In the genomic region with DNA sequence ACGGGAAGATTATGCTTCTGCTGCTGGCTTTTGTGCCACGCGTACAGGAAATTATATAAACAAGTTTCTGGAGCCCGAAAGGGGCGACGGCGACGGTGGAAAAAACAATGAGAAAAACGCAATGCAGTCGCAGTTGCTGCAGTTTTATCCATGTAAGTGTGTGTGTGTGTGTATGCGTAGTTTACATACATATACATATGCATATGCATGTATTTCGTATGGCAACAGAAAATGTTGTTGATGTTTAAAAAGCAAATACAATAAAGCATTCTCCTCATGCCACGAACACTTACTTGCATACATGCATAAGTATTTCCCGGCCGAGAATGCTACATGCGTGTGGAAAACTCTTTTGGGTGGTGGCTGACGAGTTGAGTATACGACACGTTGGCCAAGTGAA, we compare ENCODE assay signal across 1 fruit fly cellular context.
TF ChIP-seq lines count a peak whose summit lies in the region.

No protein-coding gene starts in this region.

TF ChIP-seq in whole organism, embryonic, 481 proteins besides CTCF, POLR2A, EP300 and RAD21 (continued from another document and continues in another):
- TF ChIP-seq gcm2 (GFP tag; optimal IDR thresholded peaks at IDR 0.05; lab: Kevin White, UChicago) (no peak), da (GFP tag; optimal IDR thresholded peaks at IDR 0.05; lab: Kevin White, UChicago) (no peak), CG3065 (GFP tag; optimal IDR thresholded peaks at IDR 0.05; lab: Kevin White, UChicago) (no peak), CG10366 (GFP tag; IDR thresholded peaks at IDR 0.05; lab: Robert Waterston, UW) (no peak), CG2116 (GFP tag; optimal IDR thresholded peaks at IDR 0.05; lab: Kevin White, UChicago) (peak; percentile 9), CG31224 (GFP tag; IDR thresholded peaks at IDR 0.05; lab: Robert Waterston, UW) (no peak), dysf (GFP tag; IDR thresholded peaks at IDR 0.05; lab: Robert Waterston, UW) (no peak), CG17359 (tag; optimal IDR thresholded peaks at IDR 0.05; lab: Kevin White, UChicago) (peak; percentile 67), slou (GFP tag; optimal IDR thresholded peaks at IDR 0.05; lab: Kevin White, UChicago) (no peak), shn (GFP tag; optimal IDR thresholded peaks at IDR 0.05; lab: Kevin White, UChicago) (no peak), CG15479 (GFP tag; optimal IDR thresholded peaks at IDR 0.05; lab: Kevin White, UChicago) (no peak), CG9932 (GFP tag; IDR thresholded peaks at IDR 0.05; lab: Robert Waterston, UW) (no peak), vvl (GFP tag; IDR thresholded peaks at IDR 0.05; lab: Robert Waterston, UW) (peak; percentile 63; the same call in 1 of the 2 replicates), CG12744 (GFP tag; optimal IDR thresholded peaks at IDR 0.05; lab: Kevin White, UChicago) (no peak), insv (GFP tag; optimal IDR thresholded peaks at IDR 0.05; lab: Kevin White, UChicago) (no peak), Tbp (GFP tag; optimal IDR thresholded peaks at IDR 0.05; lab: Kevin White, UChicago) (no peak), grn (GFP tag; optimal IDR thresholded peaks at IDR 0.05; lab: Kevin White, UChicago) (peak; percentile 5), CG3838 (GFP tag; optimal IDR thresholded peaks at IDR 0.05; lab: Kevin White, UChicago) (no peak), B-H2 (GFP tag; optimal IDR thresholded peaks at IDR 0.05; lab: Kevin White, UChicago) (no peak), CG9817 (tag; optimal IDR thresholded peaks at IDR 0.05; lab: Kevin White, UChicago) (no peak), maf-S (GFP tag; optimal IDR thresholded peaks at IDR 0.05; lab: Kevin White, UChicago) (no peak), CG3163 (GFP tag; optimal IDR thresholded peaks at IDR 0.05; lab: Kevin White, UChicago) (peak; percentile 21), Hr3 (GFP tag; optimal IDR thresholded peaks at IDR 0.05; lab: Kevin White, UChicago) (no peak), CG3281 (GFP tag; optimal IDR thresholded peaks at IDR 0.05; lab: Kevin White, UChicago) (no peak), dpn (GFP tag; optimal IDR thresholded peaks at IDR 0.05; lab: Kevin White, UChicago) (no peak), Hr39 (optimal IDR thresholded peaks at IDR 0.05; lab: Kevin White, UChicago) (no peak), Meics (GFP tag; optimal IDR thresholded peaks at IDR 0.05; lab: Kevin White, UChicago) (no peak), danr (GFP tag; IDR thresholded peaks at IDR 0.05; lab: Robert Waterston, UW) (no peak), C15 (GFP tag; IDR thresholded peaks at IDR 0.05; lab: Robert Waterston, UW) (no peak), CG5245 (GFP tag; optimal IDR thresholded peaks at IDR 0.05; lab: Kevin White, UChicago) (no peak), dm (GFP tag; optimal IDR thresholded peaks at IDR 0.05; lab: Kevin White, UChicago) (no peak), CG34224 (GFP tag; IDR thresholded peaks at IDR 0.05; lab: Robert Waterston, UW; ENCODE audit: partially characterized antibody) (no peak), Scr (GFP tag; IDR thresholded peaks at IDR 0.05; lab: Robert Waterston, UW; ENCODE audit: partially characterized antibody) (no peak), CG15011 (GFP tag; optimal IDR thresholded peaks at IDR 0.05; lab: Kevin White, UChicago) (peak; percentile 15), odd (GFP tag; optimal IDR thresholded peaks at IDR 0.05; lab: Kevin White, UChicago) (no peak), abd-A (tag; optimal IDR thresholded peaks at IDR 0.05; lab: Kevin White, UChicago) (no peak), unc-4 (GFP tag; IDR thresholded peaks at IDR 0.05; lab: Robert Waterston, UW; ENCODE audit: partially characterized antibody) (no peak), bcd (GFP tag; optimal IDR thresholded peaks at IDR 0.05; lab: Kevin White, UChicago) (peak; percentile 2), CG1529 (GFP tag; optimal IDR thresholded peaks at IDR 0.05; lab: Kevin White, UChicago) (peak; percentile 79), CG18476 (GFP tag; optimal IDR thresholded peaks at IDR 0.05; lab: Kevin White, UChicago) (no peak), Ets97D (GFP tag; optimal IDR thresholded peaks at IDR 0.05; lab: Kevin White, UChicago) (no peak), CG10209 (GFP tag; optimal IDR thresholded peaks at IDR 0.05; lab: Kevin White, UChicago) (peak; percentile 43), CG8290 (GFP tag; optimal IDR thresholded peaks at IDR 0.05; lab: Kevin White, UChicago) (no peak), CG8290 (tag; optimal IDR thresholded peaks at IDR 0.05; lab: Kevin White, UChicago) (peak; percentile 32 to 81), HLH4C (GFP tag; IDR thresholded peaks at IDR 0.05; lab: Robert Waterston, UW; ENCODE audit: partially characterized antibody) (no peak), bigmax (GFP tag; optimal IDR thresholded peaks at IDR 0.05; lab: Kevin White, UChicago) (no peak), BtbVII (GFP tag; optimal IDR thresholded peaks at IDR 0.05; lab: Kevin White, UChicago) (no peak), tgo (GFP tag; IDR thresholded peaks at IDR 0.05; lab: Robert Waterston, UW) (no peak), E2f2 (GFP tag; IDR thresholded peaks at IDR 0.05; lab: Robert Waterston, UW) (no peak), dan (GFP tag; IDR thresholded peaks at IDR 0.05; lab: Robert Waterston, UW) (no peak), sima (GFP tag; optimal IDR thresholded peaks at IDR 0.05; lab: Kevin White, UChicago) (no peak), Hey (tag; optimal IDR thresholded peaks at IDR 0.05; lab: Kevin White, UChicago) (no peak), CG8388 (GFP tag; optimal IDR thresholded peaks at IDR 0.05; lab: Kevin White, UChicago) (peak; percentile 25), dati (GFP tag; IDR thresholded peaks at IDR 0.05; lab: Robert Waterston, UW) (no peak), Stat92E (GFP tag; optimal IDR thresholded peaks at IDR 0.05; lab: Kevin White, UChicago) (no peak), tap (tag; optimal IDR thresholded peaks at IDR 0.05; lab: Kevin White, UChicago) (peak; percentile 25), Blimp-1 (GFP tag; optimal IDR thresholded peaks at IDR 0.05; lab: Kevin White, UChicago) (peak; percentile 74), CG1647 (GFP tag; optimal IDR thresholded peaks at IDR 0.05; lab: Kevin White, UChicago) (no peak), Dp (GFP tag; optimal IDR thresholded peaks at IDR 0.05; lab: Kevin White, UChicago) (no peak), onecut (GFP tag; IDR thresholded peaks at IDR 0.05; lab: Robert Waterston, UW) (peak; percentile 44), ara (GFP tag; IDR thresholded peaks at IDR 0.05; lab: Robert Waterston, UW) (peak; percentile 67), CG10565 (GFP tag; optimal IDR thresholded peaks at IDR 0.05; lab: Kevin White, UChicago) (no peak), CG12769 (tag; optimal IDR thresholded peaks at IDR 0.05; lab: Kevin White, UChicago) (no peak), CG2678 (tag; optimal IDR thresholded peaks at IDR 0.05; lab: Kevin White, UChicago) (peak; percentile 62), CG7928 (GFP tag; optimal IDR thresholded peaks at IDR 0.05; lab: Kevin White, UChicago) (no peak), nerfin-1 (tag; optimal IDR thresholded peaks at IDR 0.05; lab: Kevin White, UChicago) (peak; percentile 55), grau (tag; optimal IDR thresholded peaks at IDR 0.05; lab: Kevin White, UChicago) (no peak), Atf3 (GFP tag; optimal IDR thresholded peaks at IDR 0.05; lab: Kevin White, UChicago) (peak; percentile 12), Hmx (GFP tag; optimal IDR thresholded peaks at IDR 0.05; lab: Kevin White, UChicago) (no peak), hb (GFP tag; IDR thresholded peaks at IDR 0.05; lab: Robert Waterston, UW; ENCODE audit: partially characterized antibody) (no peak), CG10274 (GFP tag; optimal IDR thresholded peaks at IDR 0.05; lab: Kevin White, UChicago) (no peak), tup (GFP tag; optimal IDR thresholded peaks at IDR 0.05; lab: Kevin White, UChicago) (no peak), aop (GFP tag; IDR thresholded peaks at IDR 0.05; lab: Robert Waterston, UW) (no peak), CG6272 (GFP tag; IDR thresholded peaks at IDR 0.05; lab: Robert Waterston, UW) (no peak), salm (tag; optimal IDR thresholded peaks at IDR 0.05; lab: Kevin White, UChicago) (peak; percentile 46), kay (GFP tag; optimal IDR thresholded peaks at IDR 0.05; lab: Kevin White, UChicago) (no peak), CG10147 (GFP tag; optimal IDR thresholded peaks at IDR 0.05; lab: Kevin White, UChicago) (no peak), gsb-n (tag; optimal IDR thresholded peaks at IDR 0.05; lab: Kevin White, UChicago) (peak; percentile 65), Hand (GFP tag; optimal IDR thresholded peaks at IDR 0.05; lab: Kevin White, UChicago) (no peak), Side (GFP tag; optimal IDR thresholded peaks at IDR 0.05; lab: Kevin White, UChicago) (peak; percentile 25), hbn (GFP tag; IDR thresholded peaks at IDR 0.05; lab: Robert Waterston, UW; ENCODE audit: partially characterized antibody) (no peak), stc (GFP tag; IDR thresholded peaks at IDR 0.05; lab: Robert Waterston, UW) (no peak), CG6689 (GFP tag; IDR thresholded peaks at IDR 0.05; lab: Robert Waterston, UW) (no peak), Hr51 (GFP tag; optimal IDR thresholded peaks at IDR 0.05; lab: Kevin White, UChicago) (no peak), BEAF-32 (GFP tag; optimal IDR thresholded peaks at IDR 0.05; lab: Kevin White, UChicago) (no peak), CHES-1-like (GFP tag; optimal IDR thresholded peaks at IDR 0.05; lab: Kevin White, UChicago) (peak; percentile 18), CG9797 (GFP tag; optimal IDR thresholded peaks at IDR 0.05; lab: Kevin White, UChicago) (no peak), CG14050 (GFP tag; IDR thresholded peaks at IDR 0.05; lab: Robert Waterston, UW) (no peak), HLH3B (GFP tag; IDR thresholded peaks at IDR 0.05; lab: Robert Waterston, UW) (peak; percentile 14; the same call in 1 of the 2 replicates), ssp (GFP tag; IDR thresholded peaks at IDR 0.05; lab: Robert Waterston, UW) (no peak), CG2712 (tag; optimal IDR thresholded peaks at IDR 0.05; lab: Kevin White, UChicago) (peak; percentile 46), CG4854 (GFP tag; optimal IDR thresholded peaks at IDR 0.05; lab: Kevin White, UChicago) (no peak), CG17612 (GFP tag; IDR thresholded peaks at IDR 0.05; lab: Robert Waterston, UW) (no peak), run (tag; optimal IDR thresholded peaks at IDR 0.05; lab: Kevin White, UChicago) (no peak), CG16815 (GFP tag; optimal IDR thresholded peaks at IDR 0.05; lab: Kevin White, UChicago) (no peak), CG11093 (GFP tag; IDR thresholded peaks at IDR 0.05; lab: Robert Waterston, UW) (no peak), MBD-R2 (GFP tag; IDR thresholded peaks at IDR 0.05; lab: Robert Waterston, UW) (no peak), Mrtf (GFP tag; IDR thresholded peaks at IDR 0.05; lab: Robert Waterston, UW) (no peak), H15 (GFP tag; IDR thresholded peaks at IDR 0.05; lab: Robert Waterston, UW) (no peak), CG2875 (GFP tag; optimal IDR thresholded peaks at IDR 0.05; lab: Kevin White, UChicago) (peak; percentile 85), CG9437 (GFP tag; optimal IDR thresholded peaks at IDR 0.05; lab: Kevin White, UChicago) (no peak), CG13624 (GFP tag; optimal IDR thresholded peaks at IDR 0.05; lab: Kevin White, UChicago) (no peak), Eip74EF (GFP tag; optimal IDR thresholded peaks at IDR 0.05; lab: Kevin White, UChicago) (peak in 1 of 2 experiments; percentile 47), kni (GFP tag; optimal IDR thresholded peaks at IDR 0.05; lab: Kevin White, UChicago) (peak; percentile 92), CG2129 (GFP tag; IDR thresholded peaks at IDR 0.05; lab: Robert Waterston, UW; ENCODE audit: partially characterized antibody) (no peak), nom (GFP tag; optimal IDR thresholded peaks at IDR 0.05; lab: Kevin White, UChicago) (peak; percentile 64), Jarid2 (GFP tag; optimal IDR thresholded peaks at IDR 0.05; lab: Kevin White, UChicago) (no peak), Hsf (GFP tag; optimal IDR thresholded peaks at IDR 0.05; lab: Kevin White, UChicago) (no peak), Gsc (GFP tag; IDR thresholded peaks at IDR 0.05; lab: Robert Waterston, UW) (no peak), zfh2 (GFP tag; optimal IDR thresholded peaks at IDR 0.05; lab: Kevin White, UChicago) (no peak), bbx (GFP tag; IDR thresholded peaks at IDR 0.05; lab: Robert Waterston, UW; ENCODE audit: partially characterized antibody) (no peak), CG18262 (tag; optimal IDR thresholded peaks at IDR 0.05; lab: Kevin White, UChicago) (peak; percentile 38), phol (tag; optimal IDR thresholded peaks at IDR 0.05; lab: Kevin White, UChicago) (no peak), Sry-β (GFP tag; optimal IDR thresholded peaks at IDR 0.05; lab: Kevin White, UChicago) (peak; percentile 30), seq (GFP tag; IDR thresholded peaks at IDR 0.05; lab: Robert Waterston, UW) (no peak), CG11560 (tag; IDR thresholded peaks at IDR 0.05; lab: Robert Waterston, UW) (no peak), Oli (tag; optimal IDR thresholded peaks at IDR 0.05; lab: Kevin White, UChicago) (no peak), sens (GFP tag; lab: Kevin White, UChicago) (peak; percentile 92), CG13123 (GFP tag; optimal IDR thresholded peaks at IDR 0.05; lab: Kevin White, UChicago) (no peak), CG31388 (GFP tag; optimal IDR thresholded peaks at IDR 0.05; lab: Kevin White, UChicago) (no peak), Opbp (GFP tag; IDR thresholded peaks at IDR 0.05; lab: Robert Waterston, UW; ENCODE audit: partially characterized antibody) (no peak), ham (GFP tag; IDR thresholded peaks at IDR 0.05; lab: Robert Waterston, UW) (no peak), CG10959 (GFP tag; IDR thresholded peaks at IDR 0.05; lab: Robert Waterston, UW) (no peak), toy (GFP tag; IDR thresholded peaks at IDR 0.05; lab: Robert Waterston, UW) (no peak), MTF-1 (GFP tag; optimal IDR thresholded peaks at IDR 0.05; lab: Kevin White, UChicago; ENCODE audit: borderline replicate concordance) (peak; percentile 59), pzg (GFP tag; optimal IDR thresholded peaks at IDR 0.05; lab: Kevin White, UChicago) (no peak), Doc3 (GFP tag; IDR thresholded peaks at IDR 0.05; lab: Robert Waterston, UW; ENCODE audit: partially characterized antibody) (no peak), Sry-δ (GFP tag; optimal IDR thresholded peaks at IDR 0.05; lab: Kevin White, UChicago) (no peak), CG12071 (GFP tag; optimal IDR thresholded peaks at IDR 0.05; lab: Kevin White, UChicago) (peak; percentile 32), pb (GFP tag; optimal IDR thresholded peaks at IDR 0.05; lab: Kevin White, UChicago) (no peak), Six4 (GFP tag; optimal IDR thresholded peaks at IDR 0.05; lab: Kevin White, UChicago) (peak; percentile 23), Lpt (GFP tag; optimal IDR thresholded peaks at IDR 0.05; lab: Kevin White, UChicago) (no peak), CG13775 (GFP tag; optimal IDR thresholded peaks at IDR 0.05; lab: Kevin White, UChicago) (no peak)
